Fruit fly (Drosophila melanogaster): ENCODE data around the gene RpS14b.

dm6 chrX:7911983-7912630, 22.6 kb upstream of the RpS14b start, which contains the start of gene snz:
- TF ChIP-seq usp (GFP tag; optimal IDR thresholded peaks at IDR 0.05) = no peak
- no peak for TF ChIP-seq Dll (optimal IDR thresholded peaks at IDR 0.05)
- no peak for TF ChIP-seq CG8478 (optimal IDR thresholded peaks at IDR 0.05)
- no peak for TF ChIP-seq EcR (GFP tag; optimal IDR thresholded peaks at IDR 0.05)
- no peak for TF ChIP-seq pan (optimal IDR thresholded peaks at IDR 0.05)
